Worm (Caenorhabditis elegans) whole organism, midembryonic: ENCODE data around the gene lpr-2.
A peak's percentile ranks its signal among the peaks of the same experiment; 100 is the strongest.

ENCODE experiments used
- T22C8.4 ChIP-seq: fragments of 200-800 bp; sonication (Bioruptor generic); IDR thresholded peaks from 2 replicates; pipeline ENCODE4 v1.3.6; 2022; ENCODE audit warnings: missing genetic modification characterization, missing compliant biosample characterization
- cog-1 ChIP-seq: sonication (generic microtip); optimal IDR thresholded peaks from 2 replicates; lab custom pipeline; 2016; ENCODE audit warnings: missing genetic modification characterization, missing compliant biosample characterization
- flt-1 ChIP-seq: fragments of 200-800 bp; sonication (Bioruptor generic); IDR thresholded peaks from 2 replicates; pipeline ENCODE4 v1.3.6; 2022; ENCODE audit warnings: missing genetic modification characterization, missing compliant biosample characterization
- klf-2 ChIP-seq: fragments of 200-800 bp; sonication (Bioruptor generic); conservative IDR thresholded peaks from 2 replicates; pipeline ENCODE4 v1.3.6; 2022; ENCODE audit warnings: missing genetic modification reagents, missing genetic modification characterization, missing compliant biosample characterization
- med-1 ChIP-seq: sonication (generic microtip); optimal IDR thresholded peaks from 2 replicates; lab custom pipeline; 2017; ENCODE audit warnings: missing genetic modification characterization, mild to moderate bottlenecking, missing compliant biosample characterization, antibody characterized with exemption, missing genetic modification reagents; ENCODE audit not compliant: insufficient read depth
- ref-1 ChIP-seq: fragments of 200-800 bp; sonication (Bioruptor generic); conservative IDR thresholded peaks from 2 replicates; pipeline ENCODE4 v1.3.6; 2022; ENCODE audit warnings: missing genetic modification reagents, missing genetic modification characterization, missing compliant biosample characterization
- tab-1 ChIP-seq: fragments of 200-800 bp; sonication (Bioruptor generic); IDR thresholded peaks from 2 replicates; pipeline ENCODE4 v1.3.6; 2022; ENCODE audit warnings: missing genetic modification characterization, missing compliant biosample characterization
- ztf-23 ChIP-seq: fragments of 200-800 bp; sonication (Bioruptor generic); IDR thresholded peaks from 2 replicates; pipeline ENCODE4 v1.3.6; 2022; ENCODE audit warnings: missing genetic modification reagents, missing genetic modification characterization, missing compliant biosample characterization
- ztf-29 ChIP-seq: fragments of 200-800 bp; sonication (Bioruptor generic); IDR thresholded peaks from 2 replicates; pipeline ENCODE4 v1.3.6; 2022; ENCODE audit warnings: missing genetic modification reagents, missing genetic modification characterization, missing compliant biosample characterization

The lpr-2 gene

DNA sequence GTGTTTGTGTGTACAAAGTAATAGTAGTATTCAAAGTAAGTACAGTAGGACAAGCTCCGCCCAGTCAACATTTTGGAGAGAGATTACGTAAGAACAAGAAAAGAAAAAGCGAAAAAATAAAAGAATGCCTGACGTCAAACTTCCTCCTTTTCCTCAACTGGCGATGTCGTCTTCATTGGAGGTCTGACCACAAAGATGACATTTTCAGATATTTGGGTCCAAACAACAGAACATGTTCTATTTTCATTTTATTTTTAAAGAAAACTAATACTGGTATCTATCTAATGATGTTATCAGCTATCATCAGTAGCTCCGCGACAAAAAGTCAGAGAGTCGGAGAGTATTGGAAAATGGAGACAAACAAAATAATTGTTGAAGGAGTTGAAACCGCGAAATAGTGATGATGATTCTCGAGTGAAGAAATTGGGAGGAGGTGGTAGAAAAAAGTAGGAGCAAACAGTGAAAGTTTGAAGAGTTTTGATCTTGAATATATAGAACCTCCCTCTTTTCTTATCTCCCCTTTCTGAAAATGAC is 5.3 kb upstream of the lpr-2 start, which contains the start of gene lips-5:
Gene lips-5 (minus strand): TSS at position 51 of the 534 bp plus-strand sequence.
- TF ChIP-seq klf-2 (GFP tag; lab: Robert Waterston, UW) (no peak), ref-1 (GFP tag; lab: Robert Waterston, UW) (no peak), ztf-23 (GFP tag; lab: Robert Waterston, UW) (no peak), cog-1 (tag; lab: Kevin White, UChicago) (no peak), ztf-29 (GFP tag; lab: Robert Waterston, UW) (no peak), med-1 (GFP tag; lab: Kevin White, UChicago) (no peak), tab-1 (GFP tag; lab: Robert Waterston, UW) (no peak), T22C8.4 (GFP tag; lab: Robert Waterston, UW) (no peak)

DNA sequence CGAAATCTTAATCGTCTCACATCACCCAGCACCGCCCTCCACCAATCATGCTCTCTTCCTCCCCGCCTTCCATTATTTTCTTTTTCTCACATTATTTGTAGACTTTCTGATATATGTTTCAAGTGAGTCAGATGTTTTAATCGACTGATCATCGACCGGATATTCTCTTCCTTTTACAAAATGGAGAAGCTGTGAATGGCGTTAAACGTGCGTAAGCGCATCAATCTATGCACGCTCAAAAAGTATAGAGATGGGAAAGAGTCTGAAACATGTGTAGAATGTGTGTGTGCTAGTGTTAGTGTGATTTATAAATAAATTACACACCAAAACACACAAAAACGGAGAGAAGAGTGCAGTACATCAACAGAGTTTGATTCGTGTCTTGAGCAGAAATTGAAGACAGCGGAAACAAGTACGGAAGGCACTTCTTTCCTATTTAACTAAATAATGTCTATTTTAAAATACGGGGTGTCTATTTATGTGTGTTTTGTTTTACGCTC is 2.0 kb upstream of the lpr-2 start:
- TF ChIP-seq tab-1 (GFP tag; lab: Robert Waterston, UW) (no peak), ref-1 (GFP tag; lab: Robert Waterston, UW) (no peak), ztf-29 (GFP tag; lab: Robert Waterston, UW) (no peak), med-1 (GFP tag; lab: Kevin White, UChicago) (no peak)

DNA sequence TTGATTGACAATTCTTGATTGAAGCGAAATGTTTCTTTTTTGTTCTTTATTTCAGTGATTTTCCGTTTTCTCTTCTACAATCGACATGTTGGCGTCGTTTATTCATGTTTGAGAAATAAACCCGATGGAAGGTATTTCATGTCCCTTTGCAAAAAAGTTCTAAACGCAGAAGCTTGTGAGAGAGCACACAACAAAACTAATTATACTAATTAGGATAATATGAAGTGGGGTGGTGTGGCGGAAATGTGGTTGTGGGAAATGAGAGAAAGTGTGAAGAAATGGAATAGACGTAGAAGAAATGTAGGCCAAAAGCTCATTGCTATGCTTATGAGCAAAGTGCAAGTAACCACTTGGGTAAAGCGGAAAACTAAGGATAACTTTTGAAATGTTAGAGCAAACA is 3.8 kb downstream of the lpr-2 start:
- TF ChIP-seq klf-2 (GFP tag; lab: Robert Waterston, UW) (no peak), tab-1 (GFP tag; lab: Robert Waterston, UW) (no peak), T22C8.4 (GFP tag; lab: Robert Waterston, UW) (no peak), med-1 (GFP tag; lab: Kevin White, UChicago) (no peak), ztf-23 (GFP tag; lab: Robert Waterston, UW) (no peak), flt-1 (GFP tag; lab: Robert Waterston, UW) (no peak), ref-1 (GFP tag; lab: Robert Waterston, UW) (no peak), cog-1 (tag; lab: Kevin White, UChicago) (no peak), ztf-29 (GFP tag; lab: Robert Waterston, UW) (no peak)

DNA sequence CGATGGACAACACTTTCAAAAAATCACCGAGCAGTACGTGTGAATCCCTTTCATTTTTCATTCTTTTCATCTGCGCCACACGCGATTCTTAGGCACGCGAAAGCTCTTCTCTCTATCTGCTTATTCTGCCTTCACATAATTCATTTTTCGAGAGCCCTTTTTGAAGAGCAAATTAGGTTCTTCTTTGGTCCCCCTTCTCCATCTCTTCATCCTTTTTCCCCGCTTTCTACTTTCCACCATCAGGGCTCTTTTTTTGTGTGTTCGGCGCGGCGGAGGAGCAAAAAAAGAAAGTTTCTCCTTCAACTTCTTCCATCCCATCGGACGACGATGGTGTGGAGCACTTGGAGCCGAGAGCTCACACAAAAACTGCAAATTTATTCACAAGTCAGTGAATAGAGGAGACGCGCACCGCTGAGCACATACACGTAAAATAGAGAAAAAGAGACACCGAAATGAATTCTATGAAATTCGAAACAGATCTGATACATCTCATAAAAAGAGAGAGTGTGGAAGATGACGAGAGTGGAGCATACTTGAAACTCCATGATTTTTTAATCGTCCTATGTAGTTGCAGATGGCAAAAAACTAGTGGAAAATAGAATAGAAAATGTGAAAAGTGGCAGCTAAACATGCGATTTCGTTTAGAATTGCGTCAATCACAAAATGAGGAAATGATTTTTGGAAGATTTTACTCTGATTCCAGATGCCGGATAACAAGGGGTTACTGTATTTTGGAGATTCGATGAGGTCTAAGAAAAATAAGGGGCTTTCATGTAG is 6.2 kb downstream of the lpr-2 start:
- TF ChIP-seq cog-1 (tag; lab: Kevin White, UChicago) (no peak), tab-1 (GFP tag; lab: Robert Waterston, UW) (no peak), T22C8.4 (GFP tag; lab: Robert Waterston, UW) (no peak), flt-1 (GFP tag; lab: Robert Waterston, UW) (no peak), ztf-23 (GFP tag; lab: Robert Waterston, UW) (no peak), ref-1 (GFP tag; lab: Robert Waterston, UW) (no peak), klf-2 (GFP tag; lab: Robert Waterston, UW) (no peak), ztf-29 (GFP tag; lab: Robert Waterston, UW) (no peak), med-1 (GFP tag; lab: Kevin White, UChicago) (no peak)

DNA sequence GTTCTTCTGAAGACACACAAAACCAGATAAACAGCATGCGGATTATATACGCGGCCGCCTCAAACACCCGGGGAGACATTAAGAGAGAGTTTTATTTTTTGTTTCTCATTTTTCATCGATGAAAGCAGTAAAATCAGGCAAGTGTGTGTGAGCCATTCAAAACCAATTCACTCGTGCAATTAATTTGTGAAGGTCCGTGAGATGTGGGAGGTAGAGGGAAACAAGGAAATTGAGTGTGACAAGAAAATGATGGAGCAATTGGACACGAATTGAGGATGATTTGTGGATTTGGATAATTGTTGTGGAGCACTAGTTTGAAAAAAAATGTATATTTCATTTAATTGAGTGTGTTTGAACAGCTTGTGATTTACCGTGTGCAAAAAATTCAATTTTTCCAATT is 8.8 kb downstream of the lpr-2 start:
- TF ChIP-seq ztf-29 (GFP tag; lab: Robert Waterston, UW): no peak
- no peak for TF ChIP-seq T22C8.4 (GFP tag; lab: Robert Waterston, UW)
- TF ChIP-seq ztf-23 (GFP tag; lab: Robert Waterston, UW): no peak
- no peak for TF ChIP-seq tab-1 (GFP tag; lab: Robert Waterston, UW)
- no peak for TF ChIP-seq ref-1 (GFP tag; lab: Robert Waterston, UW)
- no peak for TF ChIP-seq cog-1 (tag; lab: Kevin White, UChicago)
- no peak for TF ChIP-seq med-1 (GFP tag; lab: Kevin White, UChicago)
- TF ChIP-seq flt-1 (GFP tag; lab: Robert Waterston, UW): no peak
- TF ChIP-seq klf-2 (GFP tag; lab: Robert Waterston, UW): no peak

DNA sequence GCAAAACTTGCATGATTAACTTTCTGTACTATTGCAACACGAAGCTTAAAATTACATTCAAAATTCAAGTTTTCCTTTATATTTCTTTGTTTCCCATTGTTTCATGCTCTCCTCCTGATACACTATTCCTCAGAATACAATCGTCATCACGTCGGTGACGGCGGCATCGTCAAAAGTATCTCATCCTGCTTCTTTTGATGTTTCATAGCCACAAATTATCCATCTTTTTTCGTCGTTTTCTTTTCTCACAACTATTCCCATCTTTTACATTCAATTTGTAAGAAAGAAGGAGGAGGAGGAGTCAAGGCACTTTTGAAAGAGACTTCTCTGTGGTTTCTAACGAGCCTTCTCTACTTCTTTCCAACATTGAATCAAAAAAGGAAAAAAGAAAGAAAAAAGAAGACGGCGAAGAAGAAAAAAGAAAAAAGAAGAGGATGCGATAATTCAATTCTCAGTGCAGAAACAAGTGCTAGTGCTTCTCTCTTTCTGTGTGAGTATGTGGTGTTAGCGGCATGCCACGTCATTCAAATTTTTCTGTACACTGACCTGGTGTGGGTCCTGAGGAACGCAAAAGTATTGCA is 9.5 kb downstream of the lpr-2 start:
- TF ChIP-seq tab-1 (GFP tag; lab: Robert Waterston, UW) (no peak), cog-1 (tag; lab: Kevin White, UChicago) (no peak), T22C8.4 (GFP tag; lab: Robert Waterston, UW) (no peak), ref-1 (GFP tag; lab: Robert Waterston, UW) (no peak), flt-1 (GFP tag; lab: Robert Waterston, UW) (no peak), med-1 (GFP tag; lab: Kevin White, UChicago) (no peak), ztf-29 (GFP tag; lab: Robert Waterston, UW) (no peak), klf-2 (GFP tag; lab: Robert Waterston, UW) (no peak), ztf-23 (GFP tag; lab: Robert Waterston, UW) (no peak)

DNA sequence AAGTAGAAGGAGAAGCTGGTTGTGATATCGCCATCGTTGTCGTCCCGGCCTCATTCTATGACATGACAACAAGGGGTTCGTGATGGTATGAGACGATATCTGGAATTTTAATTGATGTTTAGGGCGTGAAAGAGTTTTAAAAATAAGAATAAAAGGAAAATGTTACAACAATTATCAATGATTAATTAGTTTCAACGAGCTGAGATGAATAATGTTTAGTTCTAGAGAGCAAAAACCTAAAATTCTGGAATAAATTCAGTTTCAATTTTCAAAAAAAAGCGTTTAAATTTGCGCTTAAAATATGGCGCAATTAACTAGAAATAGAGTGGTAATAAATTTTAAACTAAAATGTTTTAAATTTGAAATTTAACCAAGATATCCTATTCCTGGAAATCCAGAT is 13.5 kb downstream of the lpr-2 start, which contains the start of gene H01G02.3:
Gene H01G02.3 (minus strand): TSS at position 101 of the 400 bp plus-strand sequence.
- TF ChIP-seq med-1 (GFP tag; lab: Kevin White, UChicago) (no peak), ztf-29 (GFP tag; lab: Robert Waterston, UW) (no peak), T22C8.4 (GFP tag; lab: Robert Waterston, UW) (no peak), klf-2 (GFP tag; lab: Robert Waterston, UW) (no peak), ztf-23 (GFP tag; lab: Robert Waterston, UW) (no peak), ref-1 (GFP tag; lab: Robert Waterston, UW) (no peak), cog-1 (tag; lab: Kevin White, UChicago) (no peak), flt-1 (GFP tag; lab: Robert Waterston, UW) (no peak), tab-1 (GFP tag; lab: Robert Waterston, UW) (no peak)

DNA sequence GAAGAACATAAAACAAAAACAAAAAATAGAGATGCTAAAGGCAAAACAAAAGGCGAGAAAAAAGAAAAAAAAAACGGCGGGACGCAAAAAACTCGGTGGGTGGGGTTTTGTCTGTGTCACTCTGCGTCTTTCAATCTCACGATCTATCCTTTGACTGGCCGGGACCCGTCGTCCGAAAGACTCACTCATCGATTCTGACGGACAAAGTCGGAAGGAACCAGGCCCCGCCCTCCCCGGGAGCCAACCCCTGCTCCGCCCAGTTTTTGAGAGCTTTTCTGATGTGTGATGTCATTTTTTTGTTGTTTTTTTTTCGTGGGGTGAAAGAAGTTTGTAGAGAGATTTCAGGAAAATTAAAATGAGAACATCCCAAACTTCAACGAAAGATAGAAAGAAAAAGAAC is 14.2 kb downstream of the lpr-2 start:
- TF ChIP-seq ztf-23 (GFP tag; lab: Robert Waterston, UW): 0 out of 2 replicates have a peak, but pooled peaks have one; percentile 28
- TF ChIP-seq ref-1 (GFP tag; lab: Robert Waterston, UW): no peak
- TF ChIP-seq klf-2 (GFP tag; lab: Robert Waterston, UW): no peak
- TF ChIP-seq flt-1 (GFP tag; lab: Robert Waterston, UW): peak; percentile 21; the same call in 1 of the 2 replicates
